Worm (Caenorhabditis elegans) whole organism, L2 larva: ENCODE results near the gene gldi-6.
"Not testable (repeated sequence)": the region's sequence is repeated elsewhere in the genome, so short reads cannot be mapped to it uniquely, and the experiment has no call there.

ENCODE experiments used
- F13H6.1 ChIP-seq: sonication (generic microtip); optimal IDR thresholded peaks from 2 replicates; lab custom pipeline; 2016; ENCODE audit warnings: missing genetic modification characterization, missing compliant biosample characterization
- R02D3.7 ChIP-seq: fragments of 150-350 bp; optimal IDR thresholded peaks from 2 replicates; lab custom pipeline; 2014; ENCODE audit warnings: missing biosample characterization, missing genetic modification characterization
- Y55F3AM.14 ChIP-seq: fragments of 200-800 bp; sonication (Bioruptor generic); optimal IDR thresholded peaks from 2 replicates; lab custom pipeline; 2018; ENCODE audit warnings: mild to moderate bottlenecking, missing genetic modification characterization, missing compliant biosample characterization
- ZK546.5 ChIP-seq: sonication (generic microtip); optimal IDR thresholded peaks from 2 replicates; lab custom pipeline; 2017; ENCODE audit warnings: missing biosample characterization, missing genetic modification characterization
- alr-1 ChIP-seq: fragments of 150-350 bp; optimal IDR thresholded peaks from 2 replicates; lab custom pipeline; 2014; ENCODE audit warnings: missing biosample characterization, missing genetic modification characterization
- aly-2 ChIP-seq: fragments of 150-350 bp; optimal IDR thresholded peaks from 2 replicates; lab custom pipeline; 2014; ENCODE audit warnings: missing biosample characterization, missing genetic modification characterization
- blmp-1 ChIP-seq: sonication (generic microtip); optimal IDR thresholded peaks from 2 replicates; lab custom pipeline; 2017; ENCODE audit warnings: missing genetic modification characterization, mild to moderate bottlenecking, missing compliant biosample characterization, antibody characterized with exemption, moderate library complexity; ENCODE audit not compliant: insufficient read depth
- ceh-16 ChIP-seq: fragments of 150-350 bp; optimal IDR thresholded peaks from 2 replicates; lab custom pipeline; 2014; ENCODE audit warnings: missing biosample characterization, missing genetic modification characterization
- ceh-82 ChIP-seq: fragments of 150-350 bp; optimal IDR thresholded peaks from 2 replicates; lab custom pipeline; 2014; ENCODE audit warnings: missing biosample characterization, missing genetic modification characterization
- dmd-4 ChIP-seq: sonication (generic microtip); optimal IDR thresholded peaks from 2 replicates; lab custom pipeline; 2017; ENCODE audit warnings: missing biosample characterization, missing genetic modification characterization
- elt-1 ChIP-seq: fragments of 150-350 bp; optimal IDR thresholded peaks from 2 replicates; lab custom pipeline; 2014; ENCODE audit warnings: missing biosample characterization, missing genetic modification characterization
- elt-3 ChIP-seq: sonication (generic microtip); optimal IDR thresholded peaks from 2 replicates; lab custom pipeline; 2017; ENCODE audit warnings: missing biosample characterization, missing genetic modification characterization
- fos-1 ChIP-seq: fragments of 150-350 bp; optimal IDR thresholded peaks from 2 replicates; lab custom pipeline; 2014; ENCODE audit warnings: missing biosample characterization, missing genetic modification characterization
- gmeb-1 ChIP-seq: fragments of 150-350 bp; optimal IDR thresholded peaks from 2 replicates; lab custom pipeline; 2014; ENCODE audit warnings: missing biosample characterization, missing genetic modification characterization
- lin-11 ChIP-seq: fragments of 150-350 bp; sonication (generic microtip); optimal IDR thresholded peaks from 2 replicates; lab custom pipeline; 2014; ENCODE audit warnings: missing biosample characterization, missing genetic modification characterization, inconsistent platforms, mixed read lengths
- lin-13 ChIP-seq: fragments of 150-350 bp; optimal IDR thresholded peaks from 2 replicates; lab custom pipeline; 2014; ENCODE audit warnings: missing biosample characterization, missing genetic modification reagents, missing genetic modification characterization
- lin-39 ChIP-seq: fragments of 150-350 bp; optimal IDR thresholded peaks from 2 replicates; lab custom pipeline; 2014; ENCODE audit warnings: missing biosample characterization, missing genetic modification reagents, missing genetic modification characterization
- lsy-2 ChIP-seq, 2 experiments: fragments of 150-350 bp in 1 of 2; sonication (generic microtip) in 1 of 2; optimal IDR thresholded peaks; 2 replicates each; lab custom pipeline; 2014 to 2017; ENCODE audit warnings: missing biosample characterization in 2 of 2, missing genetic modification characterization in 2 of 2
- mab-5 ChIP-seq: fragments of 150-350 bp; optimal IDR thresholded peaks from 2 replicates; lab custom pipeline; 2014; ENCODE audit warnings: missing biosample characterization, missing genetic modification characterization
- mbf-1 ChIP-seq: sonication (generic microtip); optimal IDR thresholded peaks from 2 replicates; lab custom pipeline; 2017; ENCODE audit warnings: missing biosample characterization, missing genetic modification characterization
- nhr-10 ChIP-seq: sonication (generic microtip); optimal IDR thresholded peaks from 2 replicates; lab custom pipeline; 2017; ENCODE audit warnings: missing biosample characterization, missing genetic modification characterization
- nhr-11 ChIP-seq: fragments of 150-350 bp; optimal IDR thresholded peaks from 2 replicates; lab custom pipeline; 2014; ENCODE audit warnings: missing biosample characterization, missing genetic modification characterization
- nhr-129 ChIP-seq: fragments of 150-350 bp; optimal IDR thresholded peaks from 2 replicates; lab custom pipeline; 2014; ENCODE audit warnings: missing biosample characterization, missing genetic modification characterization
- nhr-23 ChIP-seq: fragments of 150-350 bp; optimal IDR thresholded peaks from 2 replicates; lab custom pipeline; 2014; ENCODE audit warnings: missing biosample characterization, missing genetic modification reagents, missing genetic modification characterization
- nhr-25 ChIP-seq: fragments of 150-350 bp; sonication (generic microtip); optimal IDR thresholded peaks from 3 replicates; lab custom pipeline; 2014; ENCODE audit warnings: missing biosample characterization, missing genetic modification characterization
- nhr-6 ChIP-seq: fragments of 150-350 bp; optimal IDR thresholded peaks from 2 replicates; lab custom pipeline; 2014; ENCODE audit warnings: missing biosample characterization, missing genetic modification characterization
- sem-4 ChIP-seq: fragments of 150-350 bp; optimal IDR thresholded peaks from 2 replicates; lab custom pipeline; 2014; ENCODE audit warnings: missing biosample characterization, missing genetic modification reagents, missing genetic modification characterization
- skn-1 ChIP-seq: sonication (generic microtip); optimal IDR thresholded peaks from 2 replicates; lab custom pipeline; 2017; ENCODE audit warnings: missing biosample characterization, missing genetic modification characterization
- sma-3 ChIP-seq: sonication (generic microtip); optimal IDR thresholded peaks from 2 replicates; lab custom pipeline; 2016; ENCODE audit warnings: missing genetic modification reagents, missing genetic modification characterization, missing compliant biosample characterization
- sma-9 ChIP-seq, 2 experiments: fragments of 150-350 bp in 1 of 2; sonication (generic microtip) in 1 of 2; optimal IDR thresholded peaks; 2 replicates each; lab custom pipeline; 2014 to 2016; ENCODE audit warnings: missing genetic modification characterization in 2 of 2, mild to moderate bottlenecking in 1 of 2, missing biosample characterization in 1 of 2, missing compliant biosample characterization in 1 of 2, missing genetic modification reagents in 1 of 2, moderate library complexity in 1 of 2
- unc-39 ChIP-seq: fragments of 150-350 bp; optimal IDR thresholded peaks from 2 replicates; lab custom pipeline; 2014; ENCODE audit warnings: missing biosample characterization, missing genetic modification characterization
- unc-62 ChIP-seq: fragments of 150-350 bp; optimal IDR thresholded peaks from 2 replicates; lab custom pipeline; 2014; ENCODE audit warnings: missing biosample characterization, missing genetic modification reagents, missing genetic modification characterization
- zag-1 ChIP-seq: fragments of 150-350 bp; optimal IDR thresholded peaks from 2 replicates; lab custom pipeline; 2014; ENCODE audit warnings: missing biosample characterization, missing genetic modification characterization
- ztf-11 ChIP-seq: sonication (generic microtip); optimal IDR thresholded peaks from 2 replicates; lab custom pipeline; 2017; ENCODE audit warnings: missing biosample characterization, missing genetic modification characterization
- ztf-4 ChIP-seq: fragments of 150-350 bp; optimal IDR thresholded peaks from 2 replicates; lab custom pipeline; 2014; ENCODE audit warnings: missing biosample characterization, missing genetic modification characterization

gldi-6 gene

DNA sequence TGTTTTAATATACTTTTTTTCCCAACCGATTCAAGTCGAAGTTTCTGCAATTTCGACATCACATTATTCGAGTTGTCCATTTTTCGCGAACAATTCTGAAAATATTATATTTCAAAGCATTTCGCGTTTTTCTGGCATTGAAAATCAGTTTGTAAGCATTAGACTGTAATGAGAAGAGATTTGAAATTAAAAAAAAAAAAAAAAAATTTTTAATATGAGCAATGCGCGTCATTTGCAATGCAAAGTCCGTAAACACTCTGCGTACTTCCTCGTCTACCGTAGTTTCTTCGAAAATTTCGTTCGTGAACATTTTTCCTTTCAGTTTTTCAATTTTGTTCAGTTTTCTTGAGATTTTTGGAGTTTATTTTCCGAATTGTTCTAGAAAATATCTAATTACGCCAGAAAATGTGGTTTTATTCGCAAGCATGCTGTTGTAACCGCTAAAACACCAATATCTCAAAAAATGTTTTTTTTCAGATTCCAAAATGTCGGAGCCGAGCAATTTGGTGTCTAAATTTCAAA is 1.4 kb upstream of the gldi-6 start, which contains the start of the genes C16C8.5 and C16C8.16:
Gene C16C8.5 (minus strand): TSS at position 101 of the 522 bp plus-strand sequence.
Gene C16C8.16 (plus strand): TSS at position 472 of the 522 bp plus-strand sequence.
- TF ChIP-seq blmp-1 (tag; lab: Kevin White, UChicago) (no peak), nhr-129 (tag; lab: Kevin White, UChicago) (no peak), aly-2 (tag; lab: Kevin White, UChicago) (no peak), nhr-23 (tag; lab: Kevin White, UChicago) (no peak), nhr-6 (no peak), Y55F3AM.14 (GFP tag; lab: Kevin White, UChicago) (no peak), nhr-11 (tag; lab: Kevin White, UChicago) (no peak), ztf-11 (no peak), unc-62 (GFP tag; lab: Kevin White, UChicago) (no peak), skn-1 (tag; lab: Kevin White, UChicago) (no peak), mab-5 (tag; lab: Kevin White, UChicago) (no peak), ceh-16 (tag; lab: Kevin White, UChicago) (no peak), gmeb-1 (no peak), elt-1 (tag; lab: Kevin White, UChicago) (no peak)

DNA sequence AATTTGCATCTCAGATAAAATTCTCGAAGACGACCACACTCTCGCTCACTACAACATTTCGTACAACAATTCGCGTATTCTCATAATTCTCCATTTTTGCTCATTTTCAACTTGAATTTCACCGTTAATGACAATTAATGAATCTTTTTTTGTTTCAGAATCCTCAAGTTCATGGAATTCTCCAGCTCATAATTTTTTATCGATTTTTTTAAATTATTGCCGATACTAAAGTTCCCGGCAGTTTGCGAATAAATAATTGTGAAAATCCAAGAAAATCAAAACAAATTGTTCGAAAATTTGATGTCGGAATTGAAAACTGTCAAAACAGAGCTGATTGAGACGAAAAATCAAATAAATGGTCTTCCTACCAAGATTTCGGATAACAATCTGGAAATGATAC is 1.2 kb downstream of the gldi-6 start, which contains the start of gene C16C8.21:
Gene C16C8.21 (plus strand): TSS at position 301 of the 400 bp plus-strand sequence.
- TF ChIP-seq F13H6.1: no peak
- TF ChIP-seq aly-2 (tag; lab: Kevin White, UChicago): no peak
- no peak for TF ChIP-seq lin-39 (tag; lab: Kevin White, UChicago)
- TF ChIP-seq R02D3.7 (tag; lab: Kevin White, UChicago): no peak
- TF ChIP-seq blmp-1 (tag; lab: Kevin White, UChicago): no peak
- no peak for TF ChIP-seq nhr-23 (tag; lab: Kevin White, UChicago)
- no peak for TF ChIP-seq fos-1
- no peak for TF ChIP-seq lsy-2 (tag; optimal IDR thresholded peaks at IDR 0.05; lab: Kevin White, UChicago)
- TF ChIP-seq ceh-82 (tag; lab: Kevin White, UChicago): no peak
- no peak for TF ChIP-seq sma-3
- TF ChIP-seq mbf-1 (tag; lab: Kevin White, UChicago): no peak
- no peak for TF ChIP-seq alr-1 (tag; lab: Kevin White, UChicago)
- TF ChIP-seq, all 48 proteins: peak for 0

DNA sequence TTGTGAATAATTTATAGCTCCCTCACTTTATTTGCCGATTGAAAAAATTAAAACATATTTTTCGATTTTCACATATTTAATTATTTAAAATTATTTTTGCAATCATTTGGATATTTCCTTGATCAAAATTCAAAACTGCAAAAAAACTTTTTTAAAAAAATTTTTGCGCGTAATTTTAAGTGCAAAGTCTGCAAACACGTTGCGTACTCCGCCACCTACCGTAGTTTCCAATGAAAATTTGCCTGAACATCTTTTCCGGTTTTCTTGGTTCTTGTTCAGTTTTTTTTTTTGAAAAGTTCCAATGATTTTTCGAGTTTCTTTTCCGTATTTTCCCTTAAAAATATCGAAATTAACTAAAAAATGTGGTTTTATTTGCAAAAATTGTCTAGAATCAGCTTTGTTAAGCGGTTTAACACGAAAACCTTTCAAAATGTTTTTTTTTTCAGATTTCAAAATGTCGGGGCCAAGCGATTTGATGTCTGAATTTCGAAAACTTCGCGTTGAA is 2.1 kb downstream of the gldi-6 start, which contains the start of gene C16C8.25:
Gene C16C8.25 (plus strand): TSS at position 455 of the 505 bp plus-strand sequence.
- TF ChIP-seq ceh-16 (tag; lab: Kevin White, UChicago): no peak
- TF ChIP-seq sma-3: no peak
- no peak for TF ChIP-seq mbf-1 (tag; lab: Kevin White, UChicago)
- TF ChIP-seq ZK546.5: no peak
- no peak for TF ChIP-seq lin-13 (GFP tag; lab: Kevin White, UChicago)
- no peak for TF ChIP-seq elt-3 (tag; lab: Kevin White, UChicago)
- TF ChIP-seq lsy-2 (tag; optimal IDR thresholded peaks at IDR 0.05; lab: Kevin White, UChicago): no peak
- TF ChIP-seq ztf-4: no peak
- TF ChIP-seq nhr-10: no peak
- TF ChIP-seq lin-11 (tag; lab: Kevin White, UChicago): no peak
- no peak for TF ChIP-seq sem-4 (tag; lab: Kevin White, UChicago)
- TF ChIP-seq blmp-1 (tag; lab: Kevin White, UChicago): no peak

DNA sequence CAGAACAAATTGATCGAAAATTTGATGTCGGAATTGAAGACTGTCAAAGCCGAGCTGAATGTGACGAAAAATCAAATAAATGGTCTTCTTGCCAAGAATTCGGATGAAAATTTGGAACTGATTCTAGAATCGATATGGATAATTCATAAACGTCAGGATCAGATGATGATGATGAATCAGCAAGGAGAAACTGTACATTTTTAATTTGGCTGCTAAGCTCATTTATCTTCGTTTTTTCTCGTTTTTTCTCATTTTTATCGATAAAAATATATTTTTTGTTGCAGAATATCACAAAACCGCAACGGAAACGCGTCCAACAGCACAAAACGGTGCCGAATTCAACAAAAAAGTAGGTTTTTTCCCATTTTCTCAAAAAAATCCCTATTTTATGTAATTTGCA is 2.8 kb downstream of the gldi-6 start, which contains the start of gene C16C8.14:
Gene C16C8.14 (plus strand): TSS at position 301 of the 400 bp plus-strand sequence.
- TF ChIP-seq lin-39 (tag; lab: Kevin White, UChicago); sma-9 (GFP tag; optimal IDR thresholded peaks at IDR 0.05; lab: Kevin White, UChicago); sma-9 (tag; optimal IDR thresholded peaks at IDR 0.05; lab: Kevin White, UChicago); nhr-23 (tag; lab: Kevin White, UChicago): not testable (repeated sequence)

DNA sequence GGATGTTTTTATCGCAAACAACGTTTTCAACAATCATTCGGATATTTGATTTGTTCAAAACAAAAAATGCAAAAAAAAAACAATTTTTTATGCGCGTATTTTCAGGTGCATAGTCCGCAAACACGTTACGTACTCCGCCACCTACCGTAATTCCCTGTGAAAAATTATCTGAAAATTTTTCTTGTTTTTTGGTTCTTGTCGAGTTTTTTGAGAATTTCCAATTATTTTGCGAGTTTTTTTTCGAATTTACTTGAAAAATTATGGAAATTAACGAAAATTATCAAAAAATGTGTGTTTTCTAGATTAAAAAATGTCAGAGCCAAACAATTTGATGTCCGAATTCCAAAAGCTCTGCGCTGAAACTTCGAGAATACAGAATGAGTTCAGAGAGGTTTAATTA is 5.7 kb downstream of the gldi-6 start, which contains the start of gene C16C8.12:
Gene C16C8.12 (plus strand): TSS at position 301 of the 400 bp plus-strand sequence.
- TF ChIP-seq ZK546.5 (no peak), mab-5 (tag; lab: Kevin White, UChicago) (no peak), sem-4 (tag; lab: Kevin White, UChicago) (no peak), gmeb-1 (no peak), lin-11 (tag; lab: Kevin White, UChicago) (no peak), sma-9 (GFP tag; optimal IDR thresholded peaks at IDR 0.05; lab: Kevin White, UChicago) (no peak), sma-9 (tag; optimal IDR thresholded peaks at IDR 0.05; lab: Kevin White, UChicago) (no peak), unc-62 (GFP tag; lab: Kevin White, UChicago) (no peak), unc-39 (no peak), nhr-25 (no peak), zag-1 (tag; lab: Kevin White, UChicago) (no peak), dmd-4 (tag; lab: Kevin White, UChicago) (no peak), skn-1 (tag; lab: Kevin White, UChicago) (no peak)
- TF ChIP-seq, all 48 proteins: peak for 0
